Worm (Caenorhabditis elegans): ENCODE results near the gene C02F5.3.

ce11 chrIII:8286824-8287223 lies 41.1 kb downstream of the C02F5.3 start:
- TF ChIP-seq snpc-4 (tag; optimal IDR thresholded peaks at IDR 0.05) (no peak), nhr-48 (tag; optimal IDR thresholded peaks at IDR 0.05) (no peak), saeg-2 (GFP tag; IDR thresholded peaks at IDR 0.05) (no peak), nhr-11 (tag; optimal IDR thresholded peaks at IDR 0.05) (no peak)

Data from whole organism, L4 larva.